Worm (Caenorhabditis elegans) whole organism, L1 larva: ENCODE data around the gene nas-15.

ENCODE experiments used
- C04F5.9 ChIP-seq: sonication (generic microtip); optimal IDR thresholded peaks from 2 replicates; lab custom pipeline; 2016; ENCODE audit warnings: missing genetic modification characterization, missing compliant biosample characterization
- C34B4.2 ChIP-seq: sonication (generic microtip); optimal IDR thresholded peaks from 2 replicates; lab custom pipeline; 2017; ENCODE audit warnings: mild to moderate bottlenecking, missing genetic modification characterization, missing compliant biosample characterization
- F16B12.6 ChIP-seq: fragments of 150-350 bp; optimal IDR thresholded peaks from 2 replicates; lab custom pipeline; 2014; ENCODE audit warnings: missing biosample characterization, missing genetic modification characterization
- Y116A8C.19 ChIP-seq: sonication (generic microtip); optimal IDR thresholded peaks from 2 replicates; lab custom pipeline; 2016; ENCODE audit warnings: missing compliant biosample characterization, missing genetic modification characterization, borderline replicate concordance
- aly-2 ChIP-seq: fragments of 150-350 bp; optimal IDR thresholded peaks from 2 replicates; lab custom pipeline; 2014; ENCODE audit warnings: missing biosample characterization, missing genetic modification characterization
- blmp-1 ChIP-seq: fragments of 150-350 bp; optimal IDR thresholded peaks from 2 replicates; lab custom pipeline; 2014; ENCODE audit warnings: missing biosample characterization, missing genetic modification characterization
- ceh-63 ChIP-seq: fragments of 200-800 bp; sonication (Bioruptor generic); optimal IDR thresholded peaks from 2 replicates; lab custom pipeline; 2018; ENCODE audit warnings: mild to moderate bottlenecking, missing genetic modification characterization, missing compliant biosample characterization
- ceh-88 ChIP-seq: fragments of 200-800 bp; sonication (Bioruptor generic); IDR thresholded peaks from 2 replicates; pipeline ENCODE4 v1.3.6; 2022; ENCODE audit warnings: missing genetic modification characterization, missing compliant biosample characterization
- ces-1 ChIP-seq: fragments of 150-350 bp; optimal IDR thresholded peaks from 2 replicates; lab custom pipeline; 2014; ENCODE audit warnings: missing biosample characterization, missing genetic modification reagents, missing genetic modification characterization
- dsc-1 ChIP-seq: sonication (generic microtip); optimal IDR thresholded peaks from 2 replicates; lab custom pipeline; 2016; ENCODE audit warnings: mild to moderate bottlenecking, missing genetic modification characterization, missing compliant biosample characterization
- efl-1 ChIP-seq, 4 experiments: fragments of 150-350 bp; optimal IDR thresholded peaks in 3 of 4; peaks in 1 of 4; 1 replicate in 1 of 4; 2 replicates in 3 of 4; lab custom pipeline; 2014; ENCODE audit warnings: missing biosample characterization in 2 of 4, missing genetic modification characterization in 2 of 4, missing genetic modification reagents in 2 of 4
- efl-3 ChIP-seq: fragments of 200-800 bp; sonication (Bioruptor generic); optimal IDR thresholded peaks from 2 replicates; lab custom pipeline; 2018; ENCODE audit warnings: mild to moderate bottlenecking, missing genetic modification characterization, missing compliant biosample characterization
- egl-13 ChIP-seq: sonication (generic microtip); optimal IDR thresholded peaks from 2 replicates; lab custom pipeline; 2016; ENCODE audit warnings: missing genotype, missing genetic modification reagents, missing genetic modification characterization, missing compliant biosample characterization
- egl-27 ChIP-seq, 2 experiments: fragments of 150-350 bp in 1 of 2; sonication (generic microtip); optimal IDR thresholded peaks; 3 replicates each; lab custom pipeline; 2017 to 2018; ENCODE audit warnings: missing biosample characterization in 2 of 2, missing genetic modification characterization in 2 of 2, missing genetic modification reagents in 2 of 2
- elt-2 ChIP-seq: sonication (generic microtip); optimal IDR thresholded peaks from 2 replicates; lab custom pipeline; 2016; ENCODE audit warnings: missing genetic modification characterization, mild to moderate bottlenecking, inconsistent platforms, missing compliant biosample characterization, missing genetic modification reagents
- elt-3 ChIP-seq, 6 experiments: fragments of 150-350 bp in 1 of 6; sonication (generic microtip); optimal IDR thresholded peaks; 2 replicates each; lab custom pipeline; 2017 to 2018; ENCODE audit warnings: missing biosample characterization in 6 of 6, missing genetic modification characterization in 6 of 6, inconsistent platforms in 1 of 6
- fkh-10 ChIP-seq: sonication (generic microtip); optimal IDR thresholded peaks from 2 replicates; lab custom pipeline; 2017; ENCODE audit warnings: missing biosample characterization, missing genetic modification reagents, missing genetic modification characterization
- fkh-8 ChIP-seq: sonication (generic microtip); optimal IDR thresholded peaks from 2 replicates; lab custom pipeline; 2016; ENCODE audit warnings: mild to moderate bottlenecking, missing genetic modification characterization, missing compliant biosample characterization
- fos-1 ChIP-seq: fragments of 150-350 bp; optimal IDR thresholded peaks from 2 replicates; lab custom pipeline; 2014; ENCODE audit warnings: missing biosample characterization, missing genetic modification characterization
- hlh-17 ChIP-seq: fragments of 200-800 bp; sonication (Bioruptor generic); optimal IDR thresholded peaks from 2 replicates; lab custom pipeline; 2018; ENCODE audit warnings: missing genetic modification characterization, mild to moderate bottlenecking, missing compliant biosample characterization, moderate library complexity, borderline replicate concordance
- hlh-4 ChIP-seq: sonication (generic microtip); optimal IDR thresholded peaks from 2 replicates; lab custom pipeline; 2016; ENCODE audit warnings: mild to moderate bottlenecking, missing genetic modification characterization, missing compliant biosample characterization
- irx-1 ChIP-seq: sonication (generic microtip); optimal IDR thresholded peaks from 2 replicates; lab custom pipeline; 2016; ENCODE audit warnings: missing genetic modification characterization, missing compliant biosample characterization
- isw-1 ChIP-seq: fragments of 200-800 bp; sonication (Bioruptor generic); IDR thresholded peaks from 2 replicates; pipeline ENCODE4 v1.3.6; 2022; ENCODE audit warnings: missing genetic modification characterization, missing compliant biosample characterization
- lin-35 ChIP-seq, 2 experiments: fragments of 150-350 bp; optimal IDR thresholded peaks; 2 replicates each; lab custom pipeline; 2014; ENCODE audit warnings: missing biosample characterization in 2 of 2, missing genetic modification characterization in 2 of 2, missing genetic modification reagents in 2 of 2
- lin-39 ChIP-seq: fragments of 150-350 bp; optimal IDR thresholded peaks from 2 replicates; lab custom pipeline; 2014; ENCODE audit warnings: missing biosample characterization, missing genetic modification reagents, missing genetic modification characterization
- lir-3 ChIP-seq: sonication (generic microtip); optimal IDR thresholded peaks from 2 replicates; lab custom pipeline; 2016; ENCODE audit warnings: mild to moderate bottlenecking, missing genetic modification characterization, moderate library complexity, missing compliant biosample characterization; ENCODE audit not compliant: poor library complexity
- lsy-2 ChIP-seq, 2 experiments: fragments of 150-350 bp; optimal IDR thresholded peaks; 2 replicates each; lab custom pipeline; 2014; ENCODE audit warnings: missing biosample characterization in 2 of 2, missing genetic modification characterization in 2 of 2
- mdl-1 ChIP-seq, 2 experiments: fragments of 150-350 bp; optimal IDR thresholded peaks; 2 replicates each; lab custom pipeline; 2014 to 2017; ENCODE audit warnings: missing biosample characterization in 2 of 2, missing genetic modification characterization in 2 of 2, inconsistent platforms in 1 of 2
- nhr-11 ChIP-seq: fragments of 150-350 bp; optimal IDR thresholded peaks from 2 replicates; lab custom pipeline; 2014; ENCODE audit warnings: missing biosample characterization, missing genetic modification characterization
- nhr-20 ChIP-seq: sonication (generic microtip); optimal IDR thresholded peaks from 2 replicates; lab custom pipeline; 2016; ENCODE audit warnings: mild to moderate bottlenecking, missing genetic modification characterization, missing compliant biosample characterization
- nhr-71 ChIP-seq: sonication (generic microtip); optimal IDR thresholded peaks from 2 replicates; lab custom pipeline; 2016; ENCODE audit warnings: mild to moderate bottlenecking, missing genetic modification characterization, moderate library complexity, missing compliant biosample characterization
- nhr-76 ChIP-seq: sonication (generic microtip); optimal IDR thresholded peaks from 2 replicates; lab custom pipeline; 2017; ENCODE audit warnings: missing biosample characterization, missing genetic modification characterization
- nhr-77 ChIP-seq: fragments of 150-350 bp; optimal IDR thresholded peaks from 2 replicates; lab custom pipeline; 2014; ENCODE audit warnings: missing biosample characterization, missing genetic modification characterization
- nhr-85 ChIP-seq: sonication (generic microtip); peaks from one replicate; lab custom pipeline; 2016; ENCODE audit warnings: missing genetic modification characterization, inconsistent platforms, missing compliant biosample characterization
- rnt-1 ChIP-seq: sonication (generic microtip); optimal IDR thresholded peaks from 2 replicates; lab custom pipeline; 2016; ENCODE audit warnings: mild to moderate bottlenecking, missing genetic modification characterization, moderate library complexity, missing compliant biosample characterization
- sptf-1 ChIP-seq: fragments of 150-350 bp; optimal IDR thresholded peaks from 2 replicates; lab custom pipeline; 2014; ENCODE audit warnings: missing biosample characterization, missing genetic modification characterization
- tlp-1 ChIP-seq: fragments of 150-350 bp; optimal IDR thresholded peaks from 2 replicates; lab custom pipeline; 2014; ENCODE audit warnings: missing biosample characterization, missing genetic modification characterization
- unc-30 ChIP-seq: sonication (generic microtip); optimal IDR thresholded peaks from 2 replicates; lab custom pipeline; 2017; ENCODE audit warnings: missing biosample characterization, missing genetic modification characterization
- unc-62 ChIP-seq: fragments of 150-350 bp; optimal IDR thresholded peaks from 2 replicates; lab custom pipeline; 2014; ENCODE audit warnings: missing biosample characterization, missing genetic modification reagents, missing genetic modification characterization
- unc-86 ChIP-seq: sonication (generic microtip); optimal IDR thresholded peaks from 2 replicates; lab custom pipeline; 2016; ENCODE audit warnings: missing genetic modification characterization, missing compliant biosample characterization
- zag-1 ChIP-seq: fragments of 150-350 bp; optimal IDR thresholded peaks from 2 replicates; lab custom pipeline; 2014; ENCODE audit warnings: missing biosample characterization, missing genetic modification characterization
- zip-4 ChIP-seq: fragments of 200-800 bp; sonication (Bioruptor generic); optimal IDR thresholded peaks from 2 replicates; lab custom pipeline; 2018; ENCODE audit warnings: mild to moderate bottlenecking, missing genetic modification characterization, moderate library complexity, missing compliant biosample characterization
- ztf-4 ChIP-seq: fragments of 150-350 bp; optimal IDR thresholded peaks from 2 replicates; lab custom pipeline; 2014; ENCODE audit warnings: missing biosample characterization, missing genetic modification characterization

Gene nas-15

ce11 chrX:815929-816328, 38.4 kb downstream of the nas-15 start, which contains the start of gene ifd-2:
TSS of gene ifd-2 (minus strand) at chrX:815929.
- no peak for TF ChIP-seq efl-1 (optimal IDR thresholded peaks at IDR 0.05; lab: Kevin White, UChicago)
- TF ChIP-seq efl-1 (GFP tag; optimal IDR thresholded peaks at IDR 0.05 in 1 of 2; lab: Kevin White, UChicago), result peak in 1 of 2 experiments; percentile 7
- TF ChIP-seq elt-2 (tag; lab: Kevin White, UChicago), result peak; percentile 51
- no peak for TF ChIP-seq irx-1 (tag; lab: Kevin White, UChicago)

DNA sequence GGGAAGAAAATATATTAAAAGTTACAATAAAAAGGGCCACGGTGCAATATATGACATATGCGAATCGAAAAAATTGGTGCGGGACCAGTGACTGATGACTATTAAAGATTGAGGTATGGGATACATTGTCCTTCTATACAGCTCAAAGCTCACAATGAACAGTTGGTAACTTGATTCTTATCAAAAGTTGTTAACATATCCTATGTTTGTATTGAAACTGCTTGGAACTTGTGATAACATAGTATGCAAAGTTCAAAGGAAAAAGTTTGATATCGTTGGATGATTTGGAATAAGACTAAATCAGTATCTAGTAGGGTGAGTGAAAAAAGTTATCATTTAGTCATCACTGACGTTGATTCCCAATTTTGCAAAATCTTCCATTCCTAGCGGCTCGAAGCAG, 40.5 kb downstream of the nas-15 start:
- TF ChIP-seq ceh-63 (GFP tag; lab: Kevin White, UChicago) (no peak), elt-3 (tag; optimal IDR thresholded peaks at IDR 0.05; lab: Kevin White, UChicago) (no peak), aly-2 (tag; lab: Kevin White, UChicago) (no peak), lir-3 (no peak), C04F5.9 (tag; lab: Kevin White, UChicago) (no peak), lin-39 (no peak), sptf-1 (tag; lab: Kevin White, UChicago) (no peak), rnt-1 (tag; lab: Kevin White, UChicago) (no peak), mdl-1 (tag; optimal IDR thresholded peaks at IDR 0.05; lab: Kevin White, UChicago) (no peak)

DNA sequence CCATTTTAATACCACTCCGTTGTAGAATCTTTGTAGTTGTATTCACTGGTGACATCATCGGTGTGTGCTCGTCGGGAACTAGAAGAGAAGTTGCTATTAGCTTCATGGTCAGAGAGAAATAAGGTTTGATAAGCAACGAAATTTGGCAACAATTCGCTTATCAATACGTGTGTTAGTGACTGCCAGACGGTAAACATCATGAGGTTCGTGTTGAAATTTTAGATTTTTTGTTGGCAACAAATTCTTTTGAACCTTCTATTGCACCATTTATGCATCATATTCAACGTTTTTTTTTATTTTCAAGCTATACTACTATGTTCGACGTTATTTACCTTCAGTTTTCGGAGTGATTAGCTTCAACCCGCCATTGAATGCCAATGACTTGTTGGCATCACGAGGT, 46.2 kb downstream of the nas-15 start:
- peak in 1 of 2 experiments; percentile 30 for TF ChIP-seq lin-35 (GFP tag; optimal IDR thresholded peaks at IDR 0.05; lab: Kevin White, UChicago)
- TF ChIP-seq elt-2 (tag; lab: Kevin White, UChicago), result peak; percentile 15
- no peak for TF ChIP-seq rnt-1 (tag; lab: Kevin White, UChicago)

- TF ChIP-seq sptf-1 (tag; lab: Kevin White, UChicago) (no peak), unc-30 (tag; lab: Kevin White, UChicago) (no peak), unc-62 (no peak), C34B4.2 (tag; lab: Kevin White, UChicago) (no peak), nhr-20 (tag; lab: Kevin White, UChicago) (no peak), egl-13 (no peak), rnt-1 (tag; lab: Kevin White, UChicago) (no peak)
These were observed 47.9 kb downstream of the nas-15 start, which contains the start of gene daf-3 for ce11 chrX:825375-825774. TSS of gene daf-3 (minus strand) at chrX:825475.

DNA sequence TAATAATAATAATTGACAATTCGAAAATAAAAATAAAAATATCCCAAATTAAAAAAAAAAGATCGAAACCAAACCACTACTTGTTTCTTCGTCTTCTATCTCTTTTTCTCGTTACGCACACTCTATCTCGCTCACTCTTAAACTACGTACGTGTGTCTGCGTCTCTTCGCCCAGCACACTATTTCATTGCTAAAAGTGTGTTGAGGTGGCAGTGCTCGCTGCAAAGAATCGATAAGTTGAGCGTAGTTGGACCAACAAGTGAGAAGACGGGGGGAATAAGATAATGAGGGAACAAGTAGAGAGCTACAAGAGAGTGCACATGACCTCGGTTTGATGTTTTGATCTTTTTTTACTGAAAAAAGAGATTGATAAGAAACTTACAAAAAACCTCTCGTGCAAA, 48.4 kb downstream of the nas-15 start:
- peak; percentile 17 for TF ChIP-seq fkh-10 (GFP tag; lab: Kevin White, UChicago)
- TF ChIP-seq egl-13, result peak; percentile 70
- TF ChIP-seq isw-1 (GFP tag; lab: Robert Waterston, UW), result peak; percentile 23; the same call in 1 of the 2 replicates
- TF ChIP-seq blmp-1 (tag; lab: Kevin White, UChicago), result no peak
- no peak for TF ChIP-seq zip-4
- no peak for TF ChIP-seq egl-27 (tag; optimal IDR thresholded peaks at IDR 0.05; lab: Kevin White, UChicago)
- TF ChIP-seq irx-1 (tag; lab: Kevin White, UChicago), result peak; percentile 26
- TF ChIP-seq F16B12.6 (tag; lab: Kevin White, UChicago), result no peak
- TF ChIP-seq nhr-71 (tag; lab: Kevin White, UChicago), result peak; percentile 75
- peak; percentile 47 for TF ChIP-seq nhr-85 (tag; lab: Kevin White, UChicago)
- peak; percentile 43 for TF ChIP-seq fos-1 (tag; lab: Kevin White, UChicago)
- peak; percentile 74 for TF ChIP-seq unc-86 (tag; lab: Kevin White, UChicago)
- peak; percentile 66 for TF ChIP-seq dsc-1
- TF ChIP-seq Y116A8C.19 (tag; lab: Kevin White, UChicago), result no peak
- no peak for TF ChIP-seq ces-1 (GFP tag; lab: Kevin White, UChicago)
- no peak for TF ChIP-seq efl-3 (GFP tag; lab: Kevin White, UChicago)
- no peak for TF ChIP-seq hlh-4 (tag; lab: Kevin White, UChicago)
- TF ChIP-seq hlh-17 (GFP tag; lab: Kevin White, UChicago), result no peak
- no peak for TF ChIP-seq ceh-88
- no peak for TF ChIP-seq zag-1 (tag; lab: Kevin White, UChicago)
- no peak for TF ChIP-seq ztf-4 (tag; lab: Kevin White, UChicago)
- TF ChIP-seq nhr-20 (tag; lab: Kevin White, UChicago), result peak; percentile 55
- peak; percentile 41 to 48 for TF ChIP-seq lsy-2 (tag; optimal IDR thresholded peaks at IDR 0.05; lab: Kevin White, UChicago)
- TF ChIP-seq nhr-77 (tag; lab: Kevin White, UChicago), result no peak
- TF ChIP-seq lin-35 (GFP tag; optimal IDR thresholded peaks at IDR 0.05; lab: Kevin White, UChicago), result peak; percentile 14 to 19
- TF ChIP-seq tlp-1 (tag; lab: Kevin White, UChicago), result no peak
- no peak for TF ChIP-seq nhr-11 (tag; lab: Kevin White, UChicago)
- no peak for TF ChIP-seq sptf-1 (tag; lab: Kevin White, UChicago)
- peak; percentile 41 for TF ChIP-seq elt-2 (tag; lab: Kevin White, UChicago)
- no peak for TF ChIP-seq lir-3
- no peak for TF ChIP-seq unc-30 (tag; lab: Kevin White, UChicago)
- TF ChIP-seq fkh-8, result peak; percentile 40
- no peak for TF ChIP-seq nhr-76 (tag; lab: Kevin White, UChicago)
